Worm (Caenorhabditis elegans) whole organism, L4 larva: ENCODE results near the gene taap-1.

Experiments
- ZK546.5 ChIP-seq, 2 experiments: sonication (generic microtip); optimal IDR thresholded peaks; 2 replicates each; lab custom pipeline; 2017; ENCODE audit warnings: missing biosample characterization in 2 of 2, missing genetic modification characterization in 2 of 2
- aha-1 ChIP-seq: fragments of 150-350 bp; peaks from one replicate; lab custom pipeline; 2014; ENCODE audit warnings: missing biosample characterization, missing genetic modification characterization
- attf-4 ChIP-seq: sonication (generic microtip); optimal IDR thresholded peaks from 3 replicates; lab custom pipeline; 2017; ENCODE audit warnings: missing biosample characterization, missing genetic modification characterization
- ceh-20 ChIP-seq: fragments of 200-800 bp; sonication (Bioruptor generic); IDR thresholded peaks from 2 replicates; pipeline ENCODE4 v1.3.6; 2022; ENCODE audit warnings: missing genetic modification reagents, missing genetic modification characterization, missing compliant biosample characterization
- daf-12 ChIP-seq: fragments of 150-350 bp; optimal IDR thresholded peaks from 2 replicates; lab custom pipeline; 2014; ENCODE audit warnings: missing biosample characterization, missing genetic modification reagents, missing genetic modification characterization
- dmd-6 ChIP-seq: fragments of 200-800 bp; sonication (Bioruptor generic); IDR thresholded peaks from 2 replicates; pipeline ENCODE4 v1.3.6; 2022; ENCODE audit warnings: missing genetic modification reagents, missing genetic modification characterization, missing compliant biosample characterization
- dmd-8 ChIP-seq: fragments of 200-800 bp; sonication (Bioruptor generic); IDR thresholded peaks from 2 replicates; pipeline ENCODE4 v1.3.6; 2022; ENCODE audit warnings: missing genetic modification characterization, missing compliant biosample characterization
- egl-43 ChIP-seq: fragments of 200-800 bp; sonication (Bioruptor generic); IDR thresholded peaks from 2 replicates; pipeline ENCODE4 v1.3.6; 2022; ENCODE audit warnings: missing genetic modification reagents, missing genetic modification characterization, missing compliant biosample characterization
- fos-1 ChIP-seq: fragments of 150-350 bp; optimal IDR thresholded peaks from 2 replicates; lab custom pipeline; 2014; ENCODE audit warnings: missing biosample characterization, missing genetic modification characterization
- hif-1 ChIP-seq, 2 experiments: sonication (generic microtip); optimal IDR thresholded peaks; 2 replicates each; lab custom pipeline; 2016 to 2017; ENCODE audit warnings: missing compliant biosample characterization in 2 of 2, missing genetic modification characterization in 2 of 2, missing genetic modification reagents in 2 of 2, missing genotype in 2 of 2, mild to moderate bottlenecking in 1 of 2
- hlh-11 ChIP-seq: fragments of 200-800 bp; sonication (Bioruptor generic); optimal IDR thresholded peaks from 2 replicates; lab custom pipeline; 2018; ENCODE audit warnings: mild to moderate bottlenecking, missing genetic modification characterization, missing compliant biosample characterization
- hlh-30 ChIP-seq: sonication (generic microtip); optimal IDR thresholded peaks from 2 replicates; lab custom pipeline; 2017; ENCODE audit warnings: antibody characterized with exemption, mild to moderate bottlenecking, missing genetic modification characterization, missing compliant biosample characterization; ENCODE audit not compliant: insufficient read depth
- hmg-1.1 ChIP-seq: fragments of 200-800 bp; sonication (Bioruptor generic); IDR thresholded peaks from 2 replicates; pipeline ENCODE4 v1.3.6; 2022; ENCODE audit warnings: missing genetic modification reagents, missing genetic modification characterization, missing compliant biosample characterization
- jun-1 ChIP-seq: fragments of 150-350 bp; optimal IDR thresholded peaks from 2 replicates; lab custom pipeline; 2014; ENCODE audit warnings: missing biosample characterization, missing genetic modification reagents, missing genetic modification characterization
- lim-7 ChIP-seq: fragments of 200-800 bp; sonication (Bioruptor generic); IDR thresholded peaks from 2 replicates; pipeline ENCODE4 v1.3.6; 2022; ENCODE audit warnings: missing genetic modification characterization, missing compliant biosample characterization
- lin-1 ChIP-seq: fragments of 200-800 bp; sonication (Bioruptor generic); IDR thresholded peaks from 2 replicates; pipeline ENCODE4 v1.3.6; 2022; ENCODE audit warnings: missing genetic modification reagents, missing genetic modification characterization, missing compliant biosample characterization
- lin-13 ChIP-seq: fragments of 150-350 bp; optimal IDR thresholded peaks from 2 replicates; lab custom pipeline; 2014; ENCODE audit warnings: missing biosample characterization, missing genetic modification reagents, missing genetic modification characterization
- lin-15B ChIP-seq: fragments of 150-350 bp; sonication (generic microtip); optimal IDR thresholded peaks from 3 replicates; lab custom pipeline; 2014; ENCODE audit warnings: missing biosample characterization, missing genetic modification characterization
- lin-29 ChIP-seq: fragments of 200-800 bp; sonication (Bioruptor generic); IDR thresholded peaks from 2 replicates; pipeline ENCODE4 v1.3.6; 2022; ENCODE audit warnings: missing genetic modification reagents, missing genetic modification characterization, missing compliant biosample characterization
- madf-5 ChIP-seq, 2 experiments: fragments of 200-800 bp; sonication (Bioruptor generic); IDR thresholded peaks; 2 replicates each; pipeline ENCODE4 v1.3.6; 2022; ENCODE audit warnings: missing compliant biosample characterization in 2 of 2, missing genetic modification characterization in 2 of 2
- madf-9 ChIP-seq: fragments of 200-800 bp; sonication (Bioruptor generic); conservative IDR thresholded peaks from 2 replicates; pipeline ENCODE4 v1.3.6; 2022; ENCODE audit warnings: missing genetic modification reagents, missing genetic modification characterization, missing compliant biosample characterization
- mdl-1 ChIP-seq, 2 experiments: fragments of 150-350 bp in 1 of 2; sonication (generic microtip) in 1 of 2; optimal IDR thresholded peaks; 2 replicates each; lab custom pipeline; 2014 to 2017; ENCODE audit warnings: missing biosample characterization in 2 of 2, missing genetic modification characterization in 2 of 2
- mdt-29 ChIP-seq: fragments of 200-800 bp; sonication (Bioruptor generic); IDR thresholded peaks from 2 replicates; pipeline ENCODE4 v1.3.6; 2022; ENCODE audit warnings: missing genetic modification reagents, missing genetic modification characterization, missing compliant biosample characterization
- mep-1 ChIP-seq: fragments of 150-350 bp; sonication (generic microtip); optimal IDR thresholded peaks from 3 replicates; lab custom pipeline; 2014; ENCODE audit warnings: missing biosample characterization, missing genetic modification characterization
- mes-2 ChIP-seq: sonication (generic microtip); optimal IDR thresholded peaks from 2 replicates; lab custom pipeline; 2016; ENCODE audit warnings: missing genotype, mild to moderate bottlenecking, missing genetic modification characterization, missing compliant biosample characterization; ENCODE audit not compliant: poor library complexity, severe bottlenecking
- mxl-3 ChIP-seq: fragments of 200-800 bp; sonication (Bioruptor generic); optimal IDR thresholded peaks from 2 replicates; lab custom pipeline; 2018; ENCODE audit warnings: mild to moderate bottlenecking, missing genetic modification characterization, missing compliant biosample characterization
- nhr-102 ChIP-seq: sonication (generic microtip); optimal IDR thresholded peaks from 2 replicates; lab custom pipeline; 2016; ENCODE audit warnings: mild to moderate bottlenecking, missing genetic modification characterization, moderate library complexity, missing compliant biosample characterization
- nhr-237 ChIP-seq: sonication (generic microtip); optimal IDR thresholded peaks from 2 replicates; lab custom pipeline; 2017; ENCODE audit warnings: missing biosample characterization, missing genetic modification characterization
- nhr-28 ChIP-seq: fragments of 150-350 bp; optimal IDR thresholded peaks from 2 replicates; lab custom pipeline; 2014; ENCODE audit warnings: missing biosample characterization, missing genetic modification characterization
- nhr-41 ChIP-seq: fragments of 200-800 bp; sonication (Bioruptor generic); IDR thresholded peaks from 2 replicates; pipeline ENCODE4 v1.3.6; 2022; ENCODE audit warnings: missing genetic modification reagents, missing genetic modification characterization, missing compliant biosample characterization
- nhr-42 ChIP-seq: fragments of 200-800 bp; sonication (Bioruptor generic); IDR thresholded peaks from 2 replicates; pipeline ENCODE4 v1.3.6; 2022; ENCODE audit warnings: missing genetic modification characterization, missing compliant biosample characterization
- nhr-48 ChIP-seq: sonication (generic microtip); optimal IDR thresholded peaks from 2 replicates; lab custom pipeline; 2016; ENCODE audit warnings: mild to moderate bottlenecking, missing genetic modification characterization, missing compliant biosample characterization
- nhr-6 ChIP-seq: fragments of 150-350 bp; optimal IDR thresholded peaks from 2 replicates; lab custom pipeline; 2014; ENCODE audit warnings: missing biosample characterization, missing genetic modification characterization
- pqm-1 ChIP-seq: sonication (generic microtip); optimal IDR thresholded peaks from 2 replicates; lab custom pipeline; 2017; ENCODE audit warnings: missing biosample characterization, missing genetic modification characterization
- snpc-1.2 ChIP-seq: fragments of 200-800 bp; sonication (Bioruptor generic); IDR thresholded peaks from 2 replicates; pipeline ENCODE4 v1.3.6; 2022; ENCODE audit warnings: missing genetic modification reagents, missing genetic modification characterization, missing compliant biosample characterization
- unc-39 ChIP-seq: sonication (generic microtip); optimal IDR thresholded peaks from 2 replicates; lab custom pipeline; 2017; ENCODE audit warnings: missing biosample characterization, missing genetic modification characterization
- zag-1 ChIP-seq: fragments of 150-350 bp; optimal IDR thresholded peaks from 2 replicates; lab custom pipeline; 2014; ENCODE audit warnings: missing biosample characterization, missing genetic modification characterization
- zfp-2 ChIP-seq: sonication (generic microtip); optimal IDR thresholded peaks from 2 replicates; lab custom pipeline; 2016; ENCODE audit warnings: mild to moderate bottlenecking, missing genetic modification characterization, missing compliant biosample characterization
- zfp-3 ChIP-seq: fragments of 200-800 bp; sonication (Bioruptor generic); conservative IDR thresholded peaks from 2 replicates; pipeline ENCODE4 v1.3.6; 2022; ENCODE audit warnings: missing genetic modification reagents, missing genetic modification characterization, missing compliant biosample characterization
- zip-2 ChIP-seq: fragments of 150-350 bp; optimal IDR thresholded peaks from 2 replicates; lab custom pipeline; 2014; ENCODE audit warnings: missing biosample characterization, missing genetic modification characterization
- ztf-7 ChIP-seq: fragments of 150-350 bp; optimal IDR thresholded peaks from 2 replicates; lab custom pipeline; 2014; ENCODE audit warnings: missing biosample characterization, missing genetic modification characterization

The taap-1 gene

DNA sequence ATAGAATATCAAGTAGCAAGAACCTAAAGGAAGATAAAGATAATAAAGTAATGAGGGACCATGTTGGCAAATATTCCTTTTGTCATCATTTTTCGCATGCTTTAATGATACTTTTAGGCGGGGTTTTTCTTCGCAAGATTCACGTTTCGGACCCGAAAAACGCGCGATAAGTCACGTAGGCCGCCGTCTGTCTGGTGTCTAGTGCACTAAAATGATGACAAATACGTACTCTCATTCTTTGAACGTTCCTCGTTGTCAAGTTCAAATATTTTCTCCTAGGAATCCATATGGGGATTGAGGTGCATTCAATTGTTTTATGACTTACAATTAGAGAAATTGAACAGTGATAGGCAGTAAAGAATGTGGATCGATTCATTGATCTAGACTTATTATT lies at the start of gene taap-1:
TSS of gene taap-1 (minus strand) at position 79 of the 394 bp plus-strand sequence.
- TF ChIP-seq nhr-28, result peak; percentile 4
- TF ChIP-seq daf-12 (tag; lab: Kevin White, UChicago), result no peak
- TF ChIP-seq snpc-1.2, result no peak
- TF ChIP-seq attf-4, result no peak
- peak; percentile 51 for TF ChIP-seq nhr-48 (tag; lab: Kevin White, UChicago)
- no peak for TF ChIP-seq nhr-237 (tag; lab: Kevin White, UChicago)
- TF ChIP-seq mep-1 (tag; lab: Kevin White, UChicago), result peak; percentile 29
- no peak for TF ChIP-seq nhr-42 (GFP tag; lab: Robert Waterston, UW)
- TF ChIP-seq mes-2 (tag; lab: Kevin White, UChicago), result peak; percentile 15
- TF ChIP-seq mdl-1 (tag; optimal IDR thresholded peaks at IDR 0.05; lab: Kevin White, UChicago), result peak in 1 of 2 experiments; percentile 44
- TF ChIP-seq dmd-6 (GFP tag; lab: Robert Waterston, UW), result peak; percentile 80
- peak; percentile 10 for TF ChIP-seq hlh-30 (tag; lab: Kevin White, UChicago)
- peak; percentile 100 for TF ChIP-seq aha-1 (tag; lab: Kevin White, UChicago)
- TF ChIP-seq dmd-8 (GFP tag; lab: Robert Waterston, UW), result no peak
- peak; percentile 39 for TF ChIP-seq hlh-11 (tag; lab: Kevin White, UChicago)
- TF ChIP-seq hif-1 (tag; optimal IDR thresholded peaks at IDR 0.05; lab: Kevin White, UChicago), result peak; percentile 94 to 100
- TF ChIP-seq nhr-102, result no peak
- no peak for TF ChIP-seq hmg-1.1 (GFP tag; lab: Robert Waterston, UW)
- no peak for TF ChIP-seq madf-9 (GFP tag; lab: Robert Waterston, UW)

- no peak for TF ChIP-seq nhr-28
- TF ChIP-seq lin-29, result no peak
- TF ChIP-seq lin-13, result no peak
- no peak for TF ChIP-seq zip-2 (tag; lab: Kevin White, UChicago)
- no peak for TF ChIP-seq jun-1
- TF ChIP-seq pqm-1, result no peak
- no peak for TF ChIP-seq nhr-41 (GFP tag; lab: Robert Waterston, UW)
- TF ChIP-seq lin-1 (GFP tag; lab: Robert Waterston, UW), result no peak
- TF ChIP-seq unc-39 (tag; lab: Kevin White, UChicago), result no peak
- TF ChIP-seq ceh-20 (GFP tag; lab: Robert Waterston, UW), result no peak
- no peak for TF ChIP-seq madf-5 (GFP tag; IDR thresholded peaks at IDR 0.05; lab: Robert Waterston, UW)
- TF ChIP-seq zfp-3 (GFP tag; lab: Robert Waterston, UW), result no peak
- no peak for TF ChIP-seq lin-15B
- TF ChIP-seq mdt-29 (GFP tag; lab: Robert Waterston, UW), result no peak
- TF ChIP-seq zfp-2 (tag; lab: Kevin White, UChicago), result no peak
- TF ChIP-seq ztf-7, result no peak
- TF ChIP-seq lim-7 (GFP tag; lab: Robert Waterston, UW), result no peak
- TF ChIP-seq ZK546.5 (tag; optimal IDR thresholded peaks at IDR 0.05; lab: Kevin White, UChicago), result no peak
- TF ChIP-seq attf-4, result no peak
- TF ChIP-seq nhr-6 (tag; lab: Kevin White, UChicago), result no peak
These were observed 48.3 kb upstream of the taap-1 start for ce11 chrII:8532015-8532414.

ce11 chrII:8531181-8531759 lies 47.6 kb upstream of the taap-1 start, which contains the start of gene gldi-7:
Gene gldi-7, minus strand, starts transcription at chrII:8531222.
- no peak for TF ChIP-seq egl-43 (GFP tag; lab: Robert Waterston, UW)
- no peak for TF ChIP-seq mxl-3 (GFP tag; lab: Kevin White, UChicago)
- no peak for TF ChIP-seq zag-1 (tag; lab: Kevin White, UChicago)
- no peak for TF ChIP-seq fos-1 (tag; lab: Kevin White, UChicago)
- TF ChIP-seq pqm-1, result peak; percentile 63
- TF ChIP-seq aha-1 (tag; lab: Kevin White, UChicago), result peak; percentile 64
